Fruit fly (Drosophila melanogaster): ENCODE measurements around the gene ctrip.
A peak's percentile ranks its signal among the peaks of the same experiment; 100 is the strongest.

The ctrip gene

DNA sequence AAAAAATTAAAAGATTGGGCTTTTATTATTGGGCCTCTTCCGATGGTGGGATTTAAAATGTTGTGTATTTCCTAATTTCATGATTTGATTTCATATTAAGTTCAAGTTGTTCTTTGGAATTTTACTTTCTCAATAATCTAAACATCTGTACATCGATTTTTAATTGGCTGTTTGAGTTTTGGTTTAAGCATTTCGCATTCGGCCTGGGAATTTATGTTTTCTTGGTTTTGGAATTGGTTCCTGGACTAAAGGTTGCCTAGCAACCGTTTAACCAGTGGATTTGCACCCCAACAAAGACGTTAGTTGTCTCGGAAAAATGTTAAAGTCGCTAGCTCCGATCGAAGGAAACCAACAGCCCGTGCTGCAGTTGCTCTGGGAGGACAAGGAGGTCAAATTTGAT lies 4.1 kb upstream of the ctrip start, which contains the start of gene BBS5:
TSS of gene BBS5 (plus strand) at position 301 of the 400 bp plus-strand sequence.
- TF ChIP-seq CG12605 (GFP tag; IDR thresholded peaks at IDR 0.05) (no peak), CG32121 (GFP tag; IDR thresholded peaks at IDR 0.05) (no peak), Pif1A (GFP tag; optimal IDR thresholded peaks at IDR 0.05) (no peak)

DNA sequence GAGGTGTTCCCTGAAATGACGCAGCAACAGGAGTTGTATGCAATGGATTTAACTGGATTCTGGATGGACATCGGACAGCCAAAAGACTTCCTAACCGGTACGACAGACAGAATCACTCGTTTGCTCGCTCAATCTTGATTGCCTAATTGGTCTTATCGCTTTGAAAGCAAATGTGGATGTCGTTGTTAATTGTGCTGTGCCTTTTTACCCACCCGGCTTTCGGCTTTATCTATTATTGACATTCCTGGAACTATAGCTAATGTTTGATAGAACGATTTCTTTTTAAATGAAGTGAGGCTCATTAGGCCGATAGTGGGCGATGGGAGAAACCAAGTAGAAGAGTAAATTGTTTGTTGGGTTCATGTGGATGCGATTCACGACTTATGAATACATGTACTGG lies 2.8 kb upstream of the ctrip start:
- TF ChIP-seq Ets98B (GFP tag; IDR thresholded peaks at IDR 0.05) = no peak
- TF ChIP-seq CG13204 (GFP tag; optimal IDR thresholded peaks at IDR 0.05) = no peak
- TF ChIP-seq CG8301 (tag; optimal IDR thresholded peaks at IDR 0.05) = no peak
- TF ChIP-seq fd96Ca (GFP tag; IDR thresholded peaks at IDR 0.05) = no peak
- no peak for TF ChIP-seq rn (GFP tag; IDR thresholded peaks at IDR 0.05)
- no peak for TF ChIP-seq CG14655 (GFP tag; optimal IDR thresholded peaks at IDR 0.05)
- TF ChIP-seq CG15710 (tag; optimal IDR thresholded peaks at IDR 0.05) = no peak
- no peak for TF ChIP-seq CG8159 (tag; optimal IDR thresholded peaks at IDR 0.05)
- TF ChIP-seq CG4496 (GFP tag; IDR thresholded peaks at IDR 0.05) = no peak
- TF ChIP-seq CG10348 (GFP tag; IDR thresholded peaks at IDR 0.05) = no peak
- no peak for TF ChIP-seq CG34367 (tag; optimal IDR thresholded peaks at IDR 0.05)
- no peak for TF ChIP-seq gl (tag; optimal IDR thresholded peaks at IDR 0.05)
- TF ChIP-seq CG17806 (tag; optimal IDR thresholded peaks at IDR 0.05) = no peak

DNA sequence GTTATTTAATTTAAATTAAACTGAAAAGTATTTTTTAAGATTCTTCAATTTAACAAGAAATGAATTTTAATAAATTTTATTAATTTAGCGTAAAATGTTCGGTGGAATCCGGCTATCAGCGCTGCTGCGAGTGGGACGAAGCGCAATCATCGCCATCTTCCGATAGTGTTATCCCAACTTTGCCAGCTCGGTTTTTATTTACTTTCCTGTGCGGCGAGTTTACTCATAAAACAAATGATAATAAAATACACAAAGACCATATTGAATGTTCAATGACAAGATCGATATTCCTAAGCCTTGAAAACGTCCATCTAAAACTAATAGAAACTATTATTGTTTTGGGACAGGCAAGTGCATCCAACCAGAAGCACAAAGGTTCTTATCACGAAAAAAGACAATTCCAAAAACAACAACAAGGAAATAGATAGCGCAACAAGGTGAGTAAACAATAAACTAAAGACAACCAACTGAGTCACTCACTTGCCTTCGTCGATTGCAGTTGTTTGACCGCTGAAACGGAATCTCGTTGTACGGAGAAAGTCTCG lies 1.3 kb upstream of the ctrip start:
- TF ChIP-seq Pif1A (GFP tag; optimal IDR thresholded peaks at IDR 0.05) (no peak), Ets98B (GFP tag; IDR thresholded peaks at IDR 0.05) (peak; percentile 26; the same call in 1 of the 2 replicates), Snoo (tag; optimal IDR thresholded peaks at IDR 0.05) (peak; percentile 11), CG12605 (GFP tag; IDR thresholded peaks at IDR 0.05) (peak; percentile 14; the same call in 1 of the 2 replicates), gl (tag; optimal IDR thresholded peaks at IDR 0.05) (peak; percentile 33), CG32121 (GFP tag; IDR thresholded peaks at IDR 0.05) (peak; percentile 34; the same call in 1 of the 2 replicates), Pif1B (GFP tag; optimal IDR thresholded peaks at IDR 0.05) (no peak), CG34367 (tag; optimal IDR thresholded peaks at IDR 0.05) (peak; percentile 9), CG4496 (GFP tag; IDR thresholded peaks at IDR 0.05) (0 out of 3 replicates have a peak, but pooled peaks have one; percentile 40), rn (GFP tag; IDR thresholded peaks at IDR 0.05) (no peak), CG8159 (tag; optimal IDR thresholded peaks at IDR 0.05) (no peak), fd96Ca (GFP tag; IDR thresholded peaks at IDR 0.05) (peak; percentile 62; the same call in 2 of the 3 replicates), CG9948 (tag; optimal IDR thresholded peaks at IDR 0.05) (no peak), CG15710 (tag; optimal IDR thresholded peaks at IDR 0.05) (peak; percentile 34), D1 (tag; optimal IDR thresholded peaks at IDR 0.05) (no peak), CG17806 (tag; optimal IDR thresholded peaks at IDR 0.05) (no peak), EcR (GFP tag; optimal IDR thresholded peaks at IDR 0.05) (peak; percentile 76)

DNA sequence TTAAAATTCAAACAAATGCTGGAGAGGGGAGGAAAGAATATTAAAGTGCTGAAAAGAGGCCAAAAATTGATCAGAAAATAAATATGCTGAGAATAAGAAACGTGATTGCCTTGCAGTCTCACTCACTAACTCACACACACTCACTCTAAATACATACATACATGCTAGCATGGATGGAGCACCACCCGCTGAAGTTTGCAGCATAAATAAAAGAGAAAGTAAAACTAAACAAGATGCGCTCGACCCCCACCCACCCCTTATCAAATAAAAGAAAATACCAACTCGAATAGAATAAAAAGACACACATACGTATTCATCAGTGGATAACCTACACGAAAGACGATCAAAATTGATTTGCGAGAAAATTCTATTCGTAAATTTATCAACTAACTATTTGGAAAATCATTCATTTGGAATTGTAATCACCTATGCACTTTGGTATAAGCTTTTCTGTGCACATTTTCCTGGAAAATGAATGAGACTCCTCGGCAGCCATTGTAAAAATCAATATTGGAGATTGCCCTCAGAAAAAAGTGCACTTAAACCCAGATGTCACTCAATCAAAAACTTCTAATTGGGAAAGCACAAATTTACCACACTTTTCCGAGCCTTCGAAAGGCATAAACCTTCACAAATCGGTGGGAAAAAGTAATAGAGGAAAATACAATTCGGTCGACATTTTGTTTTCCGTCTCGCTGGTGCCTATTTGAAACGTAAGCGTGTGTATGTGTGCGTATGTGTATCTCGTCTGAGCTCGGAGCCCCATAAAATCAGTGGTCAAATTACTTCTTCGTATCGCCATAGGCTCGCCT lies 566 bp downstream of the ctrip start, which contains the start of gene Gmppb:
TSS of gene Gmppb (plus strand) at position 321 of the 812 bp plus-strand sequence.
- no peak for TF ChIP-seq CG12605 (GFP tag; IDR thresholded peaks at IDR 0.05)
- no peak for TF ChIP-seq CG14655 (GFP tag; optimal IDR thresholded peaks at IDR 0.05)
- TF ChIP-seq CG10348 (GFP tag; IDR thresholded peaks at IDR 0.05) = no peak
- no peak for TF ChIP-seq CG8301 (tag; optimal IDR thresholded peaks at IDR 0.05)
- TF ChIP-seq CG8159 (tag; optimal IDR thresholded peaks at IDR 0.05) = no peak
- no peak for TF ChIP-seq Pif1A (GFP tag; optimal IDR thresholded peaks at IDR 0.05)
- TF ChIP-seq rn (GFP tag; IDR thresholded peaks at IDR 0.05) = no peak
- TF ChIP-seq CG13204 (GFP tag; optimal IDR thresholded peaks at IDR 0.05) = no peak
- TF ChIP-seq CG32121 (GFP tag; IDR thresholded peaks at IDR 0.05) = no peak
- no peak for TF ChIP-seq EcR (GFP tag; optimal IDR thresholded peaks at IDR 0.05)

DNA sequence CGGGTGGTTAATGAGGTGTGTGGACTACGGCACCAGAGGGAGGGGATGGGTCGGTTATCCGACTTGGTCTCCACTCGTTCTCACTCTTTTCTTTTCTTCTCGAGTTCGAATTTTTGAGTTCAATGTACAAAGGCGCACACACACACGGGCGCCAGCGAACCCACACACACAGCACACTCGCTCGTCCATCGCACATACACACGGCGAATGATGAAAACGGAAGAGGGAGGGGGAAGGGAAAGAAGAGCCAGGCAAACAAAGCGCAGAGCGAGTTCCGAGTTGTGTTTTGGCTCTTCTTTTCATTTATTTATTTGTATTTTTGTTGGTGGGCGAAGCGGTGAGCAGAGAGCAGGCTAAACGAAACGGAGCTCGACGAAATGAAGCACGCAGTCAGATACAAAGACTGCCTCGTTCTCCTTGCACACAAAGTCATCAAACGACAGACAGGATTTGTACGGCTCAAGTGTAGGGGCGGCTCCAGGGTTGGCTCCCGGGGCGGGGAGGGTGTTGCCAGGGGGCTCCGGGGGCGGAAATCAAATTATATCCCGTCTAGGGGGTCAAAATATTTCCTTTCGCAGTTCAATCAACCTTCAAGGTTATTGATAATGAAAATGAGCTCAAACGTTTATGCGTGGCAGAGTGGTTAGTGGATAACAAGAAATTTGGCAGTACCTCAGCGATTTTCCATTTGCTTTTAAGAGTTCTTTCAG lies 1.8 kb downstream of the ctrip start:
- TF ChIP-seq CG17806 (tag; optimal IDR thresholded peaks at IDR 0.05) (peak; percentile 26), Ets98B (GFP tag; IDR thresholded peaks at IDR 0.05) (no peak), gl (tag; optimal IDR thresholded peaks at IDR 0.05) (peak; percentile 70), CG8159 (tag; optimal IDR thresholded peaks at IDR 0.05) (no peak), CG15710 (tag; optimal IDR thresholded peaks at IDR 0.05) (peak; percentile 29), CG13204 (GFP tag; optimal IDR thresholded peaks at IDR 0.05) (peak; percentile 76), EcR (GFP tag; optimal IDR thresholded peaks at IDR 0.05) (peak; percentile 99), Pif1B (GFP tag; optimal IDR thresholded peaks at IDR 0.05) (peak; percentile 20), Pif1A (GFP tag; optimal IDR thresholded peaks at IDR 0.05) (peak; percentile 20), CG4496 (GFP tag; IDR thresholded peaks at IDR 0.05) (peak; percentile 80), CG9948 (tag; optimal IDR thresholded peaks at IDR 0.05) (no peak), fd96Ca (GFP tag; IDR thresholded peaks at IDR 0.05) (peak; percentile 62; the same call in 1 of the 3 replicates)

DNA sequence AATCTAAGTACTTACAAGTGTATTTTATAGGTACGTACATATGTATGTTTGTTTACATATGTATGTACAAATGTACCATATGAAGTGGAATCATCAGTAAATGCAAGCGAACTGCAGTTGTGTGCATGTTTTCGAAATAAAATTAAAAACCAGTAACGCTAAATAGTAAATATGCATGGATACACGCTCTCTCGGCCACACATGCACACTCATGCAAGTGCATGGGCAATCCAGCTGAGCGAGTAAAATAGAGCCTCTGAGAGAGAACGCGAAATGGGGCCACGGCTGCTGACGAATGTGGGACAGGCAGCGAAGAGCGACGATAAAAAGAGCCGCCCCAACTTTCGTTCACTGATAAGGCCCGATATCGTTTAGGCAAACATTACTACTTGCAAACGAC lies 4.3 kb downstream of the ctrip start:
- TF ChIP-seq EcR (GFP tag; optimal IDR thresholded peaks at IDR 0.05) = peak; percentile 73
- TF ChIP-seq CG34367 (tag; optimal IDR thresholded peaks at IDR 0.05) = no peak

All from whole organism, pupa.